Worm (Caenorhabditis elegans) whole organism, young adult: ENCODE results near the gene irld-47.

Source experiments
- F23B12.7 ChIP-seq: sonication (generic microtip); optimal IDR thresholded peaks from 2 replicates; lab custom pipeline; 2017; ENCODE audit warnings: missing genetic modification characterization, mild to moderate bottlenecking, missing compliant biosample characterization, antibody characterized with exemption, moderate library complexity; ENCODE audit not compliant: insufficient read depth
- F52B5.7 ChIP-seq: sonication (generic microtip); optimal IDR thresholded peaks from 2 replicates; lab custom pipeline; 2016; ENCODE audit warnings: mild to moderate bottlenecking, missing genetic modification characterization, missing compliant biosample characterization
- F55B11.4 ChIP-seq: sonication (generic microtip); optimal IDR thresholded peaks from 2 replicates; lab custom pipeline; 2016; ENCODE audit warnings: missing compliant biosample characterization, missing genetic modification characterization, borderline replicate concordance; ENCODE audit not compliant: insufficient read depth
- F57A8.1 ChIP-seq: fragments of 200-800 bp; sonication (Bioruptor generic); optimal IDR thresholded peaks from 2 replicates; lab custom pipeline; 2018; ENCODE audit warnings: mild to moderate bottlenecking, missing genetic modification characterization, moderate library complexity, missing compliant biosample characterization
- F57C9.4 ChIP-seq: sonication (generic microtip); optimal IDR thresholded peaks from 2 replicates; lab custom pipeline; 2017; ENCODE audit warnings: mild to moderate bottlenecking, missing genetic modification characterization, missing compliant biosample characterization
- Y79H2A.3 ChIP-seq: fragments of 200-800 bp; sonication (Bioruptor generic); conservative IDR thresholded peaks from 2 replicates; pipeline ENCODE4 v1.3.6; 2022; ENCODE audit warnings: missing genetic modification reagents, missing genetic modification characterization, missing compliant biosample characterization
- ZK185.1 ChIP-seq: sonication (generic microtip); optimal IDR thresholded peaks from 2 replicates; lab custom pipeline; 2016; ENCODE audit warnings: mild to moderate bottlenecking, missing genetic modification characterization, missing compliant biosample characterization; ENCODE audit not compliant: poor library complexity, severe bottlenecking
- ama-1 ChIP-seq, 3 experiments: fragments of 150-350 bp in 1 of 3; sonication (generic microtip) in 2 of 3; optimal IDR thresholded peaks; 2 replicates each; lab custom pipeline; 2014 to 2018; ENCODE audit warnings: missing biosample characterization in 2 of 3, missing genetic modification characterization in 2 of 3, missing genetic modification reagents in 2 of 3
- aptf-2 ChIP-seq: fragments of 200-800 bp; sonication (Bioruptor generic); conservative IDR thresholded peaks from 2 replicates; pipeline ENCODE4 v1.3.6; 2022; ENCODE audit warnings: missing genetic modification reagents, missing genetic modification characterization, missing compliant biosample characterization
- aptf-3 ChIP-seq: fragments of 200-800 bp; sonication (Bioruptor generic); IDR thresholded peaks from 2 replicates; pipeline ENCODE4 v1.3.6; 2022; ENCODE audit warnings: missing genetic modification characterization, missing compliant biosample characterization
- ccch-3 ChIP-seq: fragments of 200-800 bp; sonication (Bioruptor generic); optimal IDR thresholded peaks from 2 replicates; lab custom pipeline; 2018; ENCODE audit warnings: mild to moderate bottlenecking, missing genetic modification characterization, missing compliant biosample characterization
- cebp-1 ChIP-seq, 2 experiments: fragments of 200-800 bp in 1 of 2; sonication (Bioruptor generic) in 1 of 2; sonication (generic microtip) in 1 of 2; IDR thresholded peaks in 1 of 2; optimal IDR thresholded peaks in 1 of 2; 2 replicates each; pipeline versions ENCODE4 v1.3.6 to Lab custom; 2017 to 2022; ENCODE audit warnings: missing compliant biosample characterization in 2 of 2, missing genetic modification characterization in 2 of 2, mild to moderate bottlenecking in 1 of 2, missing genetic modification reagents in 1 of 2, moderate library complexity in 1 of 2
- ceh-91 ChIP-seq: fragments of 200-800 bp; sonication (Bioruptor generic); IDR thresholded peaks from 2 replicates; pipeline ENCODE4 v1.3.6; 2022; ENCODE audit warnings: missing genetic modification reagents, missing genetic modification characterization, missing compliant biosample characterization
- die-1 ChIP-seq: sonication (generic microtip); optimal IDR thresholded peaks from 2 replicates; lab custom pipeline; 2016; ENCODE audit warnings: missing genotype, mild to moderate bottlenecking, missing genetic modification characterization, missing compliant biosample characterization
- dox-1 ChIP-seq: fragments of 200-800 bp; sonication (Bioruptor generic); IDR thresholded peaks from 2 replicates; pipeline ENCODE4 v1.3.6; 2022; ENCODE audit warnings: missing genetic modification reagents, missing genetic modification characterization, missing compliant biosample characterization
- egrh-3 ChIP-seq: fragments of 200-800 bp; sonication (Bioruptor generic); IDR thresholded peaks from 2 replicates; pipeline ENCODE4 v1.3.6; 2022; ENCODE audit warnings: missing genetic modification reagents, missing genetic modification characterization, missing compliant biosample characterization
- ekl-4 ChIP-seq: fragments of 200-800 bp; sonication (Bioruptor generic); IDR thresholded peaks from 2 replicates; pipeline ENCODE4 v1.3.6; 2022; ENCODE audit warnings: missing genetic modification reagents, missing genetic modification characterization, missing compliant biosample characterization
- hlh-12 ChIP-seq: sonication (generic microtip); optimal IDR thresholded peaks from 2 replicates; lab custom pipeline; 2016; ENCODE audit warnings: missing genetic modification characterization, missing compliant biosample characterization
- hrde-1 ChIP-seq: sonication (generic microtip); optimal IDR thresholded peaks from 2 replicates; lab custom pipeline; 2016; ENCODE audit warnings: missing genetic modification characterization, mild to moderate bottlenecking, missing compliant biosample characterization, moderate library complexity, missing genotype, missing genetic modification reagents, borderline replicate concordance
- let-526 ChIP-seq: fragments of 200-800 bp; sonication (Bioruptor generic); IDR thresholded peaks from 2 replicates; pipeline ENCODE4 v1.3.6; 2022; ENCODE audit warnings: missing genetic modification reagents, missing genetic modification characterization, missing compliant biosample characterization
- let-607 ChIP-seq, 2 experiments: fragments of 200-800 bp in 1 of 2; sonication (Bioruptor generic) in 1 of 2; sonication (generic microtip) in 1 of 2; optimal IDR thresholded peaks; 2 replicates each; lab custom pipeline; 2016 to 2018; ENCODE audit warnings: mild to moderate bottlenecking in 2 of 2, missing compliant biosample characterization in 2 of 2, missing genetic modification characterization in 2 of 2, moderate library complexity in 2 of 2, missing genotype in 1 of 2
- lin-35 ChIP-seq, 3 experiments: fragments of 150-350 bp in 2 of 3; sonication (generic microtip) in 1 of 3; optimal IDR thresholded peaks; 2 replicates each; lab custom pipeline; 2014 to 2018; ENCODE audit warnings: missing biosample characterization in 3 of 3, missing genetic modification characterization in 3 of 3, missing genetic modification reagents in 3 of 3
- lin-40 ChIP-seq: sonication (generic microtip); optimal IDR thresholded peaks from 2 replicates; lab custom pipeline; 2016; ENCODE audit warnings: missing genetic modification characterization, mild to moderate bottlenecking, missing compliant biosample characterization, missing genotype, missing genetic modification reagents
- madf-6 ChIP-seq: fragments of 200-800 bp; sonication (Bioruptor generic); IDR thresholded peaks from 2 replicates; pipeline ENCODE4 v1.3.6; 2022; ENCODE audit warnings: missing genetic modification reagents, missing genetic modification characterization, missing compliant biosample characterization
- mcd-1 ChIP-seq: fragments of 200-800 bp; sonication (Bioruptor generic); IDR thresholded peaks from 2 replicates; pipeline ENCODE4 v1.3.6; 2022; ENCODE audit warnings: missing genetic modification reagents, missing genetic modification characterization, missing compliant biosample characterization
- mel-28 ChIP-seq: sonication (generic microtip); optimal IDR thresholded peaks from 2 replicates; lab custom pipeline; 2016; ENCODE audit warnings: borderline replicate concordance, mild to moderate bottlenecking, missing genetic modification characterization, missing compliant biosample characterization
- nhr-27 ChIP-seq: fragments of 200-800 bp; sonication (Bioruptor generic); optimal IDR thresholded peaks from 2 replicates; lab custom pipeline; 2018; ENCODE audit warnings: mild to moderate bottlenecking, missing genetic modification characterization, moderate library complexity, missing compliant biosample characterization
- nhr-80 ChIP-seq: sonication (generic microtip); optimal IDR thresholded peaks from 2 replicates; lab custom pipeline; 2016; ENCODE audit warnings: missing genetic modification characterization, missing compliant biosample characterization
- rcor-1 ChIP-seq: fragments of 200-800 bp; sonication (Bioruptor generic); IDR thresholded peaks from 2 replicates; pipeline ENCODE4 v1.3.6; 2022; ENCODE audit warnings: missing genetic modification reagents, missing genetic modification characterization, missing compliant biosample characterization
- snpc-1.1 ChIP-seq: sonication (generic microtip); optimal IDR thresholded peaks from 2 replicates; lab custom pipeline; 2017; ENCODE audit warnings: missing genetic modification characterization, mild to moderate bottlenecking, missing compliant biosample characterization, antibody characterized with exemption, moderate library complexity, missing genotype, missing genetic modification reagents; ENCODE audit not compliant: insufficient read depth
- snpc-3.4 ChIP-seq: sonication (generic microtip); optimal IDR thresholded peaks from 2 replicates; lab custom pipeline; 2017; ENCODE audit warnings: missing genetic modification characterization, mild to moderate bottlenecking, missing compliant biosample characterization, antibody characterized with exemption, moderate library complexity, missing genotype, missing genetic modification reagents
- somi-1 ChIP-seq: fragments of 200-800 bp; sonication (Bioruptor generic); optimal IDR thresholded peaks from 2 replicates; lab custom pipeline; 2018; ENCODE audit warnings: mild to moderate bottlenecking, missing genetic modification characterization, missing compliant biosample characterization
- tlf-1 ChIP-seq: fragments of 200-800 bp; sonication (Bioruptor generic); optimal IDR thresholded peaks from 2 replicates; lab custom pipeline; 2018; ENCODE audit warnings: mild to moderate bottlenecking, missing genetic modification characterization, missing compliant biosample characterization
- unc-62 ChIP-seq: fragments of 150-350 bp; optimal IDR thresholded peaks from 2 replicates; lab custom pipeline; 2014; ENCODE audit warnings: missing biosample characterization, missing genetic modification reagents, missing genetic modification characterization
- xnd-1 ChIP-seq: sonication (generic microtip); optimal IDR thresholded peaks from 2 replicates; lab custom pipeline; 2016; ENCODE audit warnings: missing genotype, missing genetic modification reagents, missing genetic modification characterization, missing compliant biosample characterization
- ztf-25 ChIP-seq: fragments of 200-800 bp; sonication (Bioruptor generic); IDR thresholded peaks from 2 replicates; pipeline ENCODE4 v1.3.6; 2022; ENCODE audit warnings: missing genetic modification reagents, missing genetic modification characterization, missing compliant biosample characterization
- ztf-26 ChIP-seq: sonication (generic microtip); optimal IDR thresholded peaks from 2 replicates; lab custom pipeline; 2017; ENCODE audit warnings: missing genetic modification characterization, missing compliant biosample characterization
- ztf-3 ChIP-seq: fragments of 200-800 bp; sonication (Bioruptor generic); optimal IDR thresholded peaks from 2 replicates; lab custom pipeline; 2018; ENCODE audit warnings: mild to moderate bottlenecking, missing genetic modification characterization, missing compliant biosample characterization

Gene irld-47

DNA sequence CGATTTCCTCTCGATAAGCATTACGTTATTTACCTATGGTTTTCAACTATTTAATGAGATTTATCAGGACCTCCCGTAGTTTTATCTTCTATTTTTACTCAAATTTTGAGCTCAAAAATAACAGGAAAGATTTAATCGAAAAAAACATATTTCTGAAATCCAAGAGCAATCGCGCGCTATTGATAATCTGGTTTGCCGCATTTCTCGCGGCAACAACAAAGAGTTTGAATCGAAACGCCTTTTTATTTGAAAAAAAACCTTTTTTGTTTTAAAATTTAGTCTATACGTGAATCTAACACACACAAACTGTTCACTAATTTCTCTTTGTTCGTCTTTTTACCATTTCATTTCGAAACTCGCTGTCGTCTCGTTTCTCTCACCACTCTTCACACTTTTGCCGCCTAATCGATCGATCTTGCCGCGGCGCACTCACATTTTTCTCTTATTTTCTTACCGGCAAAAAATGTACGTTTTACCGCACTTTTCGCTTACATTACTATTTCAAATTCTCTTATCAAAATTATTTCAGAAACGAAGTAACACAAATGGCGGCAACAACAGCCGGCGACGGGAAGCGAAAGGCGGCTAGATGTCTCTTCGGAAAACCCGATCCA lies 6.1 kb downstream of the irld-47 start, which contains the start of gene cki-2 (continued):
- no peak for TF ChIP-seq F23B12.7 (tag; lab: Kevin White, UChicago)
- TF ChIP-seq F57C9.4 (tag; lab: Kevin White, UChicago): no peak
- no peak for TF ChIP-seq ccch-3
- TF ChIP-seq lin-35 (GFP tag; optimal IDR thresholded peaks at IDR 0.05; lab: Kevin White, UChicago): no peak
- no peak for TF ChIP-seq ztf-3 (GFP tag; lab: Kevin White, UChicago)
- no peak for TF ChIP-seq hrde-1 (tag; lab: Kevin White, UChicago)
- no peak for TF ChIP-seq let-526 (GFP tag; lab: Robert Waterston, UW)
- TF ChIP-seq ekl-4: no peak
- TF ChIP-seq egrh-3: no peak
- TF ChIP-seq rcor-1 (GFP tag; lab: Robert Waterston, UW): no peak
- TF ChIP-seq mcd-1 (GFP tag; lab: Robert Waterston, UW): no peak
- peak; percentile 50; the same call in 1 of the 2 replicates for TF ChIP-seq dox-1 (GFP tag; lab: Robert Waterston, UW)
- no peak for TF ChIP-seq hlh-12
- TF ChIP-seq xnd-1 (tag; lab: Kevin White, UChicago): peak; percentile 63
- no peak for TF ChIP-seq nhr-27
- TF ChIP-seq F52B5.7 (tag; lab: Kevin White, UChicago): no peak
- no peak for TF ChIP-seq die-1 (tag; lab: Kevin White, UChicago)
- no peak for TF ChIP-seq snpc-3.4 (tag; lab: Kevin White, UChicago)
- TF ChIP-seq ZK185.1: no peak
- TF ChIP-seq aptf-3 (GFP tag; lab: Robert Waterston, UW): no peak
- no peak for TF ChIP-seq ztf-26 (tag; lab: Kevin White, UChicago)
- TF ChIP-seq F55B11.4: no peak
- no peak for TF ChIP-seq F57A8.1 (GFP tag; lab: Kevin White, UChicago)
- no peak for TF ChIP-seq tlf-1
- no peak for TF ChIP-seq ztf-25 (GFP tag; lab: Robert Waterston, UW)
- TF ChIP-seq aptf-2 (GFP tag; lab: Robert Waterston, UW): no peak
- TF ChIP-seq ceh-91 (GFP tag; lab: Robert Waterston, UW): peak; percentile 42; the same call in 1 of the 2 replicates
- TF ChIP-seq Y79H2A.3 (GFP tag; lab: Robert Waterston, UW): no peak
- no peak for TF ChIP-seq somi-1 (GFP tag; lab: Kevin White, UChicago)
- peak; percentile 90 for TF ChIP-seq madf-6 (GFP tag; lab: Robert Waterston, UW)
- no peak for TF ChIP-seq snpc-1.1 (tag; lab: Kevin White, UChicago)
- TF ChIP-seq, all 124 proteins: peak for 15

DNA sequence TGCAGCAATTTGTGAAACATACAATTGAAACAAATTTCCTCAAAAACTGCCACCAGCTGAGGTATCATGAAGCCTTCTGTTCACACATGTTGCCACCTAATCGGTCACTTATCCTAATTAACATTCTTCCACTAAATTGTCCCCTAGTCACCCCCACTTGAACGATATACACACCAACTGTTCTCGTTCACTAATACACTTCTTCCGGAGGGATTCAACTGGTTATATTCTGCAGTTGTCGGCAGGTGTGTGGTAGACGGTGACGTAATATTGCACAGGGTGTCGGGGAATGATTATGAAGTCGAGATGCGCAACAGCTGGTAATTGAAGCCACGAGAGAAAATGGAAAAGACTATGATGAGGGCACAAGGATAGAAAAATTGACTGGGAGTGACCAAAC lies 6.9 kb downstream of the irld-47 start:
- TF ChIP-seq ztf-25 (GFP tag; lab: Robert Waterston, UW) (0 out of 2 replicates have a peak, but pooled peaks have one; percentile 16), ztf-26 (tag; lab: Kevin White, UChicago) (no peak), lin-40 (tag; lab: Kevin White, UChicago) (no peak), ama-1 (optimal IDR thresholded peaks at IDR 0.05; lab: Kevin White, UChicago) (no peak), ama-1 (GFP tag; optimal IDR thresholded peaks at IDR 0.05; lab: Kevin White, UChicago) (no peak)
- TF ChIP-seq, all 124 proteins: peak for 1

DNA sequence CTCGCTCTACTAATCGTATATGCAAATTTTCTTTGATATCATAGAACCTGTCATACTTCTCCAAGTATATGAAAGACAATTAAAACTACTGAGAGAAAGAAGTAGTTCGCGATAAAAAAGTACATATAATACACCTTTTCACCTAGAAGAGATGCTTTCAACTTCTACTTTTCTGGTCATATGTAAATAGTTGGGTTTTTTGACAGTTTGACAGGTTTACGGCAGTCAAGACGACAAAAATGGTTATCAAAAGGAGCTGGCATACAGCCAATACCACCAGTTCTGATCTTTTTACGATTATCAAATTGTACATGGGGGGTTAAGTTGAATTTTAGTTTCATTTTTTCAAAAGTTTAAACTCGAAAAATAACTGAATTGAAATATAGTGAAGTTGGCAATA lies 7.4 kb downstream of the irld-47 start:
- no peak for TF ChIP-seq cebp-1 (GFP tag; IDR thresholded peaks at IDR 0.05; lab: Robert Waterston, UW)
- TF ChIP-seq cebp-1 (tag; optimal IDR thresholded peaks at IDR 0.05; lab: Kevin White, UChicago): peak; percentile 17
- TF ChIP-seq nhr-27: no peak
- peak in 1 of 2 experiments; percentile 17 for TF ChIP-seq let-607 (tag; optimal IDR thresholded peaks at IDR 0.05; lab: Kevin White, UChicago)
- TF ChIP-seq nhr-80: peak; percentile 84
- peak; percentile 97 for TF ChIP-seq unc-62 (GFP tag; lab: Kevin White, UChicago)
- TF ChIP-seq mel-28 (tag; lab: Kevin White, UChicago): no peak
- TF ChIP-seq dox-1 (GFP tag; lab: Robert Waterston, UW): peak; percentile 6; the same call in 1 of the 2 replicates
